Worm (Caenorhabditis elegans): ENCODE data around the gene faah-1.

- TF ChIP-seq C06A6.2 (GFP tag; conservative IDR thresholded peaks at IDR 0.05) (no peak), rcor-1 (GFP tag; IDR thresholded peaks at IDR 0.05) (no peak), fkh-3 (tag; optimal IDR thresholded peaks at IDR 0.05) (no peak), F55B11.4 (tag; optimal IDR thresholded peaks at IDR 0.05; ENCODE audit: borderline replicate concordance, insufficient read depth) (no peak), ama-1 (optimal IDR thresholded peaks at IDR 0.05) (no peak), ama-1 (GFP tag; optimal IDR thresholded peaks at IDR 0.05) (no peak), xnd-1 (tag; optimal IDR thresholded peaks at IDR 0.05) (no peak), snpc-1.3 (tag; optimal IDR thresholded peaks at IDR 0.05; ENCODE audit: insufficient read depth) (no peak)
Observed at ce11 chrIV:8144341-8144740, 14.8 kb upstream of the faah-1 start.

All from whole organism, young adult.